Worm (Caenorhabditis elegans) whole organism, young adult: ENCODE data around the gene ddr-2.

Source experiments
- B0019.2 ChIP-seq: fragments of 200-800 bp; sonication (Bioruptor generic); conservative IDR thresholded peaks from 2 replicates; pipeline ENCODE4 v1.3.6; 2022; ENCODE audit warnings: missing genetic modification reagents, missing genetic modification characterization, missing compliant biosample characterization
- B0035.1 ChIP-seq: sonication (generic microtip); optimal IDR thresholded peaks from 2 replicates; lab custom pipeline; 2016; ENCODE audit warnings: missing genetic modification characterization, mild to moderate bottlenecking, missing compliant biosample characterization, missing genotype, missing genetic modification reagents
- B0261.1 ChIP-seq: sonication (generic microtip); optimal IDR thresholded peaks from 2 replicates; lab custom pipeline; 2016; ENCODE audit warnings: mild to moderate bottlenecking, missing genetic modification characterization, moderate library complexity, missing compliant biosample characterization
- C06A6.2 ChIP-seq: fragments of 200-800 bp; sonication (Bioruptor generic); conservative IDR thresholded peaks from 2 replicates; pipeline ENCODE4 v1.3.6; 2022; ENCODE audit warnings: missing genetic modification characterization, missing compliant biosample characterization
- F10E7.11 ChIP-seq: sonication (generic microtip); optimal IDR thresholded peaks from 2 replicates; lab custom pipeline; 2017; ENCODE audit warnings: mild to moderate bottlenecking, missing genetic modification characterization, moderate library complexity, missing compliant biosample characterization
- F22D6.2 ChIP-seq: sonication (generic microtip); optimal IDR thresholded peaks from 2 replicates; lab custom pipeline; 2016; ENCODE audit warnings: mild to moderate bottlenecking, missing genetic modification characterization, missing compliant biosample characterization
- F39B2.1 ChIP-seq: fragments of 200-800 bp; sonication (Bioruptor generic); IDR thresholded peaks from 2 replicates; pipeline ENCODE4 v1.3.6; 2022; ENCODE audit warnings: missing genetic modification reagents, missing genetic modification characterization, missing compliant biosample characterization
- F52B5.7 ChIP-seq: sonication (generic microtip); optimal IDR thresholded peaks from 2 replicates; lab custom pipeline; 2016; ENCODE audit warnings: mild to moderate bottlenecking, missing genetic modification characterization, missing compliant biosample characterization
- F55B11.4 ChIP-seq: sonication (generic microtip); optimal IDR thresholded peaks from 2 replicates; lab custom pipeline; 2016; ENCODE audit warnings: missing compliant biosample characterization, missing genetic modification characterization, borderline replicate concordance; ENCODE audit not compliant: insufficient read depth
- F57A8.1 ChIP-seq: fragments of 200-800 bp; sonication (Bioruptor generic); optimal IDR thresholded peaks from 2 replicates; lab custom pipeline; 2018; ENCODE audit warnings: mild to moderate bottlenecking, missing genetic modification characterization, moderate library complexity, missing compliant biosample characterization
- Y67H2A.10 ChIP-seq: fragments of 200-800 bp; sonication (Bioruptor generic); conservative IDR thresholded peaks from 2 replicates; pipeline ENCODE4 v1.3.6; 2022; ENCODE audit warnings: missing genetic modification reagents, missing genetic modification characterization, missing compliant biosample characterization
- Y79H2A.3 ChIP-seq: fragments of 200-800 bp; sonication (Bioruptor generic); conservative IDR thresholded peaks from 2 replicates; pipeline ENCODE4 v1.3.6; 2022; ENCODE audit warnings: missing genetic modification reagents, missing genetic modification characterization, missing compliant biosample characterization
- ama-1 ChIP-seq, 3 experiments: fragments of 150-350 bp in 1 of 3; sonication (generic microtip) in 2 of 3; optimal IDR thresholded peaks; 2 replicates each; lab custom pipeline; 2014 to 2018; ENCODE audit warnings: missing biosample characterization in 2 of 3, missing genetic modification characterization in 2 of 3, missing genetic modification reagents in 2 of 3
- atf-7 ChIP-seq: sonication (generic microtip); optimal IDR thresholded peaks from 2 replicates; lab custom pipeline; 2017; ENCODE audit warnings: mild to moderate bottlenecking, missing genetic modification characterization, missing compliant biosample characterization
- bed-2 ChIP-seq: fragments of 200-800 bp; sonication (Bioruptor generic); IDR thresholded peaks from 2 replicates; pipeline ENCODE4 v1.3.6; 2022; ENCODE audit warnings: missing genetic modification reagents, missing genetic modification characterization, missing compliant biosample characterization
- cebp-2 ChIP-seq: fragments of 200-800 bp; sonication (Bioruptor generic); IDR thresholded peaks from 2 replicates; pipeline ENCODE4 v1.3.6; 2022; ENCODE audit warnings: missing genetic modification characterization, missing compliant biosample characterization
- ceh-100 ChIP-seq: fragments of 200-800 bp; sonication (Bioruptor generic); IDR thresholded peaks from 2 replicates; pipeline ENCODE4 v1.3.6; 2022; ENCODE audit warnings: missing genetic modification reagents, missing genetic modification characterization, missing compliant biosample characterization
- ceh-79 ChIP-seq: sonication (generic microtip); optimal IDR thresholded peaks from 2 replicates; lab custom pipeline; 2017; ENCODE audit warnings: mild to moderate bottlenecking, missing genetic modification characterization, missing compliant biosample characterization
- die-1 ChIP-seq: sonication (generic microtip); optimal IDR thresholded peaks from 2 replicates; lab custom pipeline; 2016; ENCODE audit warnings: missing genotype, mild to moderate bottlenecking, missing genetic modification characterization, missing compliant biosample characterization
- dpff-1 ChIP-seq: sonication (generic microtip); optimal IDR thresholded peaks from 2 replicates; lab custom pipeline; 2017; ENCODE audit warnings: mild to moderate bottlenecking, missing genetic modification characterization, missing compliant biosample characterization
- him-1 ChIP-seq: sonication (generic microtip); optimal IDR thresholded peaks from 2 replicates; lab custom pipeline; 2016; ENCODE audit warnings: missing genotype, missing genetic modification reagents, missing genetic modification characterization, missing compliant biosample characterization
- hlh-26 ChIP-seq: fragments of 200-800 bp; sonication (Bioruptor generic); conservative IDR thresholded peaks from 2 replicates; pipeline ENCODE4 v1.3.6; 2022; ENCODE audit warnings: missing genetic modification reagents, missing genetic modification characterization, missing compliant biosample characterization
- hmg-1.2 ChIP-seq: fragments of 200-800 bp; sonication (Bioruptor generic); IDR thresholded peaks from 2 replicates; pipeline ENCODE4 v1.3.6; 2022; ENCODE audit warnings: missing genetic modification reagents, missing genetic modification characterization, missing compliant biosample characterization
- lin-26 ChIP-seq: fragments of 200-800 bp; sonication (Bioruptor generic); IDR thresholded peaks from 2 replicates; pipeline ENCODE4 v1.3.6; 2022; ENCODE audit warnings: missing genetic modification reagents, missing genetic modification characterization, missing compliant biosample characterization
- lin-35 ChIP-seq, 3 experiments: fragments of 150-350 bp in 2 of 3; sonication (generic microtip) in 1 of 3; optimal IDR thresholded peaks; 2 replicates each; lab custom pipeline; 2014 to 2018; ENCODE audit warnings: missing biosample characterization in 3 of 3, missing genetic modification characterization in 3 of 3, missing genetic modification reagents in 3 of 3
- lin-54 ChIP-seq: fragments of 200-800 bp; sonication (Bioruptor generic); optimal IDR thresholded peaks from 2 replicates; lab custom pipeline; 2018; ENCODE audit warnings: mild to moderate bottlenecking, missing genetic modification characterization, missing compliant biosample characterization
- lir-1 ChIP-seq: fragments of 200-800 bp; sonication (Bioruptor generic); conservative IDR thresholded peaks from 2 replicates; pipeline ENCODE4 v1.3.6; 2022; ENCODE audit warnings: missing genetic modification reagents, missing genetic modification characterization, missing compliant biosample characterization
- lsl-1 ChIP-seq: fragments of 200-800 bp; sonication (Bioruptor generic); optimal IDR thresholded peaks from 2 replicates; lab custom pipeline; 2018; ENCODE audit warnings: mild to moderate bottlenecking, missing genetic modification characterization, moderate library complexity, missing compliant biosample characterization
- madf-3 ChIP-seq: fragments of 200-800 bp; sonication (Bioruptor generic); IDR thresholded peaks from 2 replicates; pipeline ENCODE4 v1.3.6; 2022; ENCODE audit warnings: missing genetic modification reagents, missing genetic modification characterization, missing compliant biosample characterization
- madf-8 ChIP-seq: fragments of 200-800 bp; sonication (Bioruptor generic); conservative IDR thresholded peaks from 2 replicates; pipeline ENCODE4 v1.3.6; 2022; ENCODE audit warnings: missing genetic modification reagents, missing genetic modification characterization, missing compliant biosample characterization
- mel-28 ChIP-seq: sonication (generic microtip); optimal IDR thresholded peaks from 2 replicates; lab custom pipeline; 2016; ENCODE audit warnings: borderline replicate concordance, mild to moderate bottlenecking, missing genetic modification characterization, missing compliant biosample characterization
- mxl-1 ChIP-seq: sonication (generic microtip); optimal IDR thresholded peaks from 2 replicates; lab custom pipeline; 2016; ENCODE audit warnings: missing genetic modification characterization, missing compliant biosample characterization
- nhr-80 ChIP-seq: sonication (generic microtip); optimal IDR thresholded peaks from 2 replicates; lab custom pipeline; 2016; ENCODE audit warnings: missing genetic modification characterization, missing compliant biosample characterization
- nhr-90 ChIP-seq: sonication (generic microtip); optimal IDR thresholded peaks from 2 replicates; lab custom pipeline; 2016; ENCODE audit warnings: missing genotype, mild to moderate bottlenecking, missing genetic modification characterization, missing compliant biosample characterization
- rcor-1 ChIP-seq: fragments of 200-800 bp; sonication (Bioruptor generic); IDR thresholded peaks from 2 replicates; pipeline ENCODE4 v1.3.6; 2022; ENCODE audit warnings: missing genetic modification reagents, missing genetic modification characterization, missing compliant biosample characterization
- rec-8 ChIP-seq, 2 experiments: sonication (generic microtip); optimal IDR thresholded peaks; 2 replicates each; lab custom pipeline; 2016; ENCODE audit warnings: mild to moderate bottlenecking in 2 of 2, missing genetic modification characterization in 2 of 2, missing genetic modification reagents in 2 of 2, missing genotype in 2 of 2, missing biosample characterization in 1 of 2, missing compliant biosample characterization in 1 of 2, moderate library complexity in 1 of 2
- snpc-1.3 ChIP-seq: sonication (generic microtip); optimal IDR thresholded peaks from 2 replicates; lab custom pipeline; 2017; ENCODE audit warnings: missing genetic modification characterization, mild to moderate bottlenecking, missing compliant biosample characterization, antibody characterized with exemption, moderate library complexity, missing genotype, missing genetic modification reagents; ENCODE audit not compliant: insufficient read depth
- snpc-4 ChIP-seq, 5 experiments: fragments of 150-350 bp in 1 of 5; sonication (generic microtip) in 4 of 5; optimal IDR thresholded peaks; 2 replicates each; lab custom pipeline; 2014 to 2018; ENCODE audit warnings: missing genetic modification characterization in 5 of 5, missing biosample characterization in 3 of 5, antibody characterized with exemption in 2 of 5, mild to moderate bottlenecking in 2 of 5, missing compliant biosample characterization in 2 of 5, missing genotype in 2 of 5, moderate library complexity in 2 of 5, missing genetic modification reagents in 1 of 5
- sptf-2 ChIP-seq: fragments of 200-800 bp; sonication (Bioruptor generic); optimal IDR thresholded peaks from 2 replicates; lab custom pipeline; 2018; ENCODE audit warnings: mild to moderate bottlenecking, missing genetic modification characterization, missing compliant biosample characterization
- unc-130 ChIP-seq: sonication (generic microtip); optimal IDR thresholded peaks from 2 replicates; lab custom pipeline; 2016; ENCODE audit warnings: missing genetic modification reagents, missing genetic modification characterization, missing compliant biosample characterization
- zfh-2 ChIP-seq: fragments of 200-800 bp; sonication (Bioruptor generic); conservative IDR thresholded peaks from 2 replicates; pipeline ENCODE4 v1.3.6; 2022; ENCODE audit warnings: missing genetic modification reagents, missing genetic modification characterization, missing compliant biosample characterization
- zim-3 ChIP-seq: sonication (generic microtip); optimal IDR thresholded peaks from 2 replicates; lab custom pipeline; 2017; ENCODE audit warnings: mild to moderate bottlenecking, missing genetic modification characterization, moderate library complexity, missing compliant biosample characterization
- ztf-26 ChIP-seq: sonication (generic microtip); optimal IDR thresholded peaks from 2 replicates; lab custom pipeline; 2017; ENCODE audit warnings: missing genetic modification characterization, missing compliant biosample characterization
- ztf-3 ChIP-seq: fragments of 200-800 bp; sonication (Bioruptor generic); optimal IDR thresholded peaks from 2 replicates; lab custom pipeline; 2018; ENCODE audit warnings: mild to moderate bottlenecking, missing genetic modification characterization, missing compliant biosample characterization
- ztf-6 ChIP-seq: fragments of 200-800 bp; sonication (Bioruptor generic); IDR thresholded peaks from 2 replicates; pipeline ENCODE4 v1.3.6; 2022; ENCODE audit warnings: missing genetic modification reagents, missing genetic modification characterization, missing compliant biosample characterization

ddr-2 gene

ce11 chrX:3343620-3344197 is 28.6 kb downstream of the ddr-2 start:
- TF ChIP-seq unc-130 (no peak), C06A6.2 (GFP tag; lab: Robert Waterston, UW) (no peak)

ce11 chrX:3347904-3348441 is 32.9 kb downstream of the ddr-2 start, which contains the start of gene ZK816.3:
Gene ZK816.3 (plus strand): TSS chrX:3348391.
- TF ChIP-seq ceh-79 (tag; lab: Kevin White, UChicago): no peak
- TF ChIP-seq B0019.2 (GFP tag; lab: Robert Waterston, UW): no peak
- no peak for TF ChIP-seq B0035.1 (tag; lab: Kevin White, UChicago)
- no peak for TF ChIP-seq ama-1 (optimal IDR thresholded peaks at IDR 0.05; lab: Kevin White, UChicago)
- TF ChIP-seq ama-1 (GFP tag; optimal IDR thresholded peaks at IDR 0.05; lab: Kevin White, UChicago): peak in 1 of 2 experiments; percentile 46
- TF ChIP-seq ceh-100 (GFP tag; lab: Robert Waterston, UW): no peak
- TF ChIP-seq lir-1 (GFP tag; lab: Robert Waterston, UW): no peak
- TF ChIP-seq lin-35 (GFP tag; optimal IDR thresholded peaks at IDR 0.05; lab: Kevin White, UChicago): no peak
- TF ChIP-seq lsl-1 (GFP tag; lab: Kevin White, UChicago): no peak
- peak; percentile 78 for TF ChIP-seq him-1 (tag; lab: Kevin White, UChicago)
- TF ChIP-seq F57A8.1 (GFP tag; lab: Kevin White, UChicago): no peak
- no peak for TF ChIP-seq bed-2 (GFP tag; lab: Robert Waterston, UW)
- no peak for TF ChIP-seq F10E7.11
- peak; percentile 2 for TF ChIP-seq mxl-1 (tag; lab: Kevin White, UChicago)
- no peak for TF ChIP-seq dpff-1 (tag; lab: Kevin White, UChicago)
- no peak for TF ChIP-seq mel-28 (tag; lab: Kevin White, UChicago)
- TF ChIP-seq F22D6.2 (tag; lab: Kevin White, UChicago): no peak
- no peak for TF ChIP-seq Y67H2A.10
- TF ChIP-seq rcor-1 (GFP tag; lab: Robert Waterston, UW): peak; percentile 69
- TF ChIP-seq ztf-26 (tag; lab: Kevin White, UChicago): peak; percentile 14
- TF ChIP-seq zfh-2 (GFP tag; lab: Robert Waterston, UW): no peak
- peak; percentile 21 to 63 for TF ChIP-seq rec-8 (tag; optimal IDR thresholded peaks at IDR 0.05; lab: Kevin White, UChicago)
- no peak for TF ChIP-seq lin-54
- TF ChIP-seq snpc-1.3 (tag; lab: Kevin White, UChicago): no peak
- peak; percentile 55 for TF ChIP-seq die-1 (tag; lab: Kevin White, UChicago)
- peak; percentile 51 for TF ChIP-seq hmg-1.2 (GFP tag; lab: Robert Waterston, UW)
- no peak for TF ChIP-seq ztf-3
- peak; percentile 7 for TF ChIP-seq nhr-80
- no peak for TF ChIP-seq madf-3 (GFP tag; lab: Robert Waterston, UW)
- TF ChIP-seq Y79H2A.3 (GFP tag; lab: Robert Waterston, UW): no peak
- peak; percentile 83 for TF ChIP-seq lin-26 (GFP tag; lab: Robert Waterston, UW)
- 0 out of 2 replicates have a peak, but pooled peaks have one; percentile 48 for TF ChIP-seq cebp-2 (GFP tag; lab: Robert Waterston, UW)
- peak; percentile 5 for TF ChIP-seq F52B5.7 (tag; lab: Kevin White, UChicago)
- TF ChIP-seq madf-8 (GFP tag; lab: Robert Waterston, UW): no peak
- TF ChIP-seq atf-7 (tag; lab: Kevin White, UChicago): no peak
- TF ChIP-seq hlh-26 (GFP tag; lab: Robert Waterston, UW): no peak
- TF ChIP-seq F55B11.4 (tag; lab: Kevin White, UChicago): no peak
- TF ChIP-seq B0261.1 (tag; lab: Kevin White, UChicago): peak; percentile 64
- TF ChIP-seq snpc-4 (GFP tag; optimal IDR thresholded peaks at IDR 0.05; lab: Kevin White, UChicago): peak; percentile 57
- TF ChIP-seq snpc-4 (tag; optimal IDR thresholded peaks at IDR 0.05; lab: Kevin White, UChicago): peak in 2 of 4 experiments; percentile 25 to 65
- TF ChIP-seq nhr-90 (tag; lab: Kevin White, UChicago): peak; percentile 43
- TF ChIP-seq ztf-6: no peak
- no peak for TF ChIP-seq zim-3 (tag; lab: Kevin White, UChicago)
- no peak for TF ChIP-seq F39B2.1 (GFP tag; lab: Robert Waterston, UW)
- TF ChIP-seq sptf-2 (GFP tag; lab: Kevin White, UChicago): no peak
